Worm (Caenorhabditis elegans) whole organism, midembryonic: ENCODE results near the gene str-115.
A peak's percentile ranks its signal among the peaks of the same experiment; 100 is the strongest.

Source experiments
- T22C8.4 ChIP-seq: fragments of 200-800 bp; sonication (Bioruptor generic); IDR thresholded peaks from 2 replicates; pipeline ENCODE4 v1.3.6; 2022; ENCODE audit warnings: missing genetic modification characterization, missing compliant biosample characterization
- cog-1 ChIP-seq: sonication (generic microtip); optimal IDR thresholded peaks from 2 replicates; lab custom pipeline; 2016; ENCODE audit warnings: missing genetic modification characterization, missing compliant biosample characterization
- flt-1 ChIP-seq: fragments of 200-800 bp; sonication (Bioruptor generic); IDR thresholded peaks from 2 replicates; pipeline ENCODE4 v1.3.6; 2022; ENCODE audit warnings: missing genetic modification characterization, missing compliant biosample characterization
- klf-2 ChIP-seq: fragments of 200-800 bp; sonication (Bioruptor generic); conservative IDR thresholded peaks from 2 replicates; pipeline ENCODE4 v1.3.6; 2022; ENCODE audit warnings: missing genetic modification reagents, missing genetic modification characterization, missing compliant biosample characterization
- med-1 ChIP-seq: sonication (generic microtip); optimal IDR thresholded peaks from 2 replicates; lab custom pipeline; 2017; ENCODE audit warnings: missing genetic modification characterization, mild to moderate bottlenecking, missing compliant biosample characterization, antibody characterized with exemption, missing genetic modification reagents; ENCODE audit not compliant: insufficient read depth
- ref-1 ChIP-seq: fragments of 200-800 bp; sonication (Bioruptor generic); conservative IDR thresholded peaks from 2 replicates; pipeline ENCODE4 v1.3.6; 2022; ENCODE audit warnings: missing genetic modification reagents, missing genetic modification characterization, missing compliant biosample characterization
- tab-1 ChIP-seq: fragments of 200-800 bp; sonication (Bioruptor generic); IDR thresholded peaks from 2 replicates; pipeline ENCODE4 v1.3.6; 2022; ENCODE audit warnings: missing genetic modification characterization, missing compliant biosample characterization
- ztf-23 ChIP-seq: fragments of 200-800 bp; sonication (Bioruptor generic); IDR thresholded peaks from 2 replicates; pipeline ENCODE4 v1.3.6; 2022; ENCODE audit warnings: missing genetic modification reagents, missing genetic modification characterization, missing compliant biosample characterization
- ztf-29 ChIP-seq: fragments of 200-800 bp; sonication (Bioruptor generic); IDR thresholded peaks from 2 replicates; pipeline ENCODE4 v1.3.6; 2022; ENCODE audit warnings: missing genetic modification reagents, missing genetic modification characterization, missing compliant biosample characterization

str-115 gene

ce11 chrV:11268791-11269190 lies at the start of gene str-115:
str-115 (plus strand) TSS chrV:11269091.
- TF ChIP-seq flt-1: no peak
- TF ChIP-seq ztf-29 (GFP tag; lab: Robert Waterston, UW): no peak
- TF ChIP-seq ztf-23: no peak
- no peak for TF ChIP-seq T22C8.4 (GFP tag; lab: Robert Waterston, UW)
- no peak for TF ChIP-seq tab-1
- no peak for TF ChIP-seq ref-1 (GFP tag; lab: Robert Waterston, UW)
- TF ChIP-seq klf-2 (GFP tag; lab: Robert Waterston, UW): no peak
- TF ChIP-seq cog-1: no peak
- no peak for TF ChIP-seq med-1

ce11 chrV:11220415-11220814 lies 48.5 kb upstream of the str-115 start:
- TF ChIP-seq flt-1 (no peak), ztf-29 (GFP tag; lab: Robert Waterston, UW) (no peak), ztf-23 (no peak), ref-1 (GFP tag; lab: Robert Waterston, UW) (no peak), tab-1 (no peak), cog-1 (no peak), med-1 (no peak), klf-2 (GFP tag; lab: Robert Waterston, UW) (no peak), T22C8.4 (GFP tag; lab: Robert Waterston, UW) (no peak)

ce11 chrV:11220936-11221335 lies 48.0 kb upstream of the str-115 start, which contains the start of gene T19B10.2:
T19B10.2 (plus strand) TSS chrV:11221302.
- TF ChIP-seq cog-1 (no peak), tab-1 (no peak), med-1 (no peak)

ce11 chrV:11223698-11224097 lies 45.2 kb upstream of the str-115 start:
- TF ChIP-seq T22C8.4 (GFP tag; lab: Robert Waterston, UW) (no peak), tab-1 (no peak), cog-1 (no peak), klf-2 (GFP tag; lab: Robert Waterston, UW) (no peak), ztf-29 (GFP tag; lab: Robert Waterston, UW) (no peak), ref-1 (GFP tag; lab: Robert Waterston, UW) (no peak), flt-1 (no peak), ztf-23 (no peak), med-1 (no peak)

- no peak for TF ChIP-seq med-1
- TF ChIP-seq ref-1 (GFP tag; lab: Robert Waterston, UW): no peak
- no peak for TF ChIP-seq tab-1
- no peak for TF ChIP-seq ztf-23
- TF ChIP-seq flt-1: no peak
- TF ChIP-seq ztf-29 (GFP tag; lab: Robert Waterston, UW): no peak
- TF ChIP-seq klf-2 (GFP tag; lab: Robert Waterston, UW): no peak
- no peak for TF ChIP-seq cog-1
- no peak for TF ChIP-seq T22C8.4 (GFP tag; lab: Robert Waterston, UW)
Observed at ce11 chrV:11225981-11226380, 42.9 kb upstream of the str-115 start, which contains the start of gene bgal-1. bgal-1 (minus strand) TSS chrV:11226018.

- TF ChIP-seq cog-1: peak; percentile 61
- TF ChIP-seq ztf-23: peak; percentile 57; the same call in 1 of the 2 replicates
- peak; percentile 67; the same call in 1 of the 2 replicates for TF ChIP-seq flt-1
- TF ChIP-seq ztf-29 (GFP tag; lab: Robert Waterston, UW): no peak
- peak; percentile 90 for TF ChIP-seq T22C8.4 (GFP tag; lab: Robert Waterston, UW)
- no peak for TF ChIP-seq tab-1
- TF ChIP-seq med-1: no peak
- TF ChIP-seq ref-1 (GFP tag; lab: Robert Waterston, UW): no peak
- TF ChIP-seq klf-2 (GFP tag; lab: Robert Waterston, UW): no peak
Observed at ce11 chrV:11228653-11229173, 40.2 kb upstream of the str-115 start, which contains the start of gene pqn-70. pqn-70 (minus strand) TSS chrV:11228703.

ce11 chrV:11231177-11231576 lies 37.7 kb upstream of the str-115 start:
- TF ChIP-seq flt-1: no peak

ce11 chrV:11234350-11234749 lies 34.5 kb upstream of the str-115 start, which contains the start of gene T19B10.5:
T19B10.5 (plus strand) TSS chrV:11234650.
- no peak for TF ChIP-seq ref-1 (GFP tag; lab: Robert Waterston, UW)
- TF ChIP-seq ztf-23: no peak
- TF ChIP-seq cog-1: no peak
- TF ChIP-seq T22C8.4 (GFP tag; lab: Robert Waterston, UW): no peak
- TF ChIP-seq klf-2 (GFP tag; lab: Robert Waterston, UW): no peak
- TF ChIP-seq med-1: no peak
- no peak for TF ChIP-seq ztf-29 (GFP tag; lab: Robert Waterston, UW)
- TF ChIP-seq tab-1: no peak
- TF ChIP-seq flt-1: no peak

- TF ChIP-seq flt-1 (no peak), ztf-29 (GFP tag; lab: Robert Waterston, UW) (no peak), med-1 (no peak), klf-2 (GFP tag; lab: Robert Waterston, UW) (no peak)
Observed at ce11 chrV:11235876-11236275, 33.0 kb upstream of the str-115 start.

ce11 chrV:11239187-11239725 lies 29.6 kb upstream of the str-115 start, which contains the start of the genes dvc-1 and ima-1:
dvc-1 (minus strand) TSS chrV:11239331.
ima-1 (plus strand) TSS chrV:11239675.
- peak; percentile 73 for TF ChIP-seq klf-2 (GFP tag; lab: Robert Waterston, UW)
- peak; percentile 57 for TF ChIP-seq T22C8.4 (GFP tag; lab: Robert Waterston, UW)
- peak; percentile 92 for TF ChIP-seq med-1
- TF ChIP-seq ztf-23: peak; percentile 84
- no peak for TF ChIP-seq ref-1 (GFP tag; lab: Robert Waterston, UW)
- TF ChIP-seq cog-1: peak; percentile 78
- TF ChIP-seq tab-1: peak; percentile 84
- peak; percentile 87 for TF ChIP-seq flt-1
- TF ChIP-seq ztf-29 (GFP tag; lab: Robert Waterston, UW): peak; percentile 27; the same call in 1 of the 2 replicates

ce11 chrV:11241580-11241979 lies 27.3 kb upstream of the str-115 start, which contains the start of gene pgap-1:
pgap-1 (plus strand) TSS chrV:11241880.
- TF ChIP-seq T22C8.4 (GFP tag; lab: Robert Waterston, UW) (no peak), flt-1 (no peak), ztf-23 (no peak), ref-1 (GFP tag; lab: Robert Waterston, UW) (no peak), klf-2 (GFP tag; lab: Robert Waterston, UW) (no peak), cog-1 (no peak)
